Worm (Caenorhabditis elegans) whole organism, mixed stage, embryonic: ENCODE results near the gene pbs-3.

Experiments used
- blmp-1 ChIP-seq: fragments of 150-350 bp; optimal IDR thresholded peaks from 2 replicates; lab custom pipeline; 2014; ENCODE audit warnings: missing biosample characterization, missing genetic modification characterization
- elt-1 ChIP-seq: sonication (generic microtip); optimal IDR thresholded peaks from 2 replicates; lab custom pipeline; 2017; ENCODE audit warnings: missing genetic modification characterization, mild to moderate bottlenecking, missing compliant biosample characterization, antibody characterized with exemption, moderate library complexity, borderline replicate concordance; ENCODE audit not compliant: insufficient read depth
- lin-13 ChIP-seq: fragments of 150-350 bp; optimal IDR thresholded peaks from 2 replicates; lab custom pipeline; 2014; ENCODE audit warnings: missing biosample characterization, missing genetic modification characterization
- mab-5 ChIP-seq: fragments of 150-350 bp; optimal IDR thresholded peaks from 2 replicates; lab custom pipeline; 2014; ENCODE audit warnings: missing biosample characterization, missing genetic modification characterization
- nhr-12 ChIP-seq: fragments of 150-350 bp; optimal IDR thresholded peaks from 2 replicates; lab custom pipeline; 2014; ENCODE audit warnings: missing biosample characterization, missing genetic modification characterization
- nhr-28 ChIP-seq: fragments of 150-350 bp; optimal IDR thresholded peaks from 2 replicates; lab custom pipeline; 2014; ENCODE audit warnings: missing biosample characterization, missing genetic modification characterization
- sptf-1 ChIP-seq: sonication (generic microtip); optimal IDR thresholded peaks from 2 replicates; lab custom pipeline; 2017; ENCODE audit warnings: mild to moderate bottlenecking, missing genetic modification characterization, moderate library complexity, missing compliant biosample characterization
- unc-39 ChIP-seq: fragments of 150-350 bp; optimal IDR thresholded peaks from 2 replicates; lab custom pipeline; 2014; ENCODE audit warnings: missing biosample characterization, missing genetic modification characterization

DNA sequence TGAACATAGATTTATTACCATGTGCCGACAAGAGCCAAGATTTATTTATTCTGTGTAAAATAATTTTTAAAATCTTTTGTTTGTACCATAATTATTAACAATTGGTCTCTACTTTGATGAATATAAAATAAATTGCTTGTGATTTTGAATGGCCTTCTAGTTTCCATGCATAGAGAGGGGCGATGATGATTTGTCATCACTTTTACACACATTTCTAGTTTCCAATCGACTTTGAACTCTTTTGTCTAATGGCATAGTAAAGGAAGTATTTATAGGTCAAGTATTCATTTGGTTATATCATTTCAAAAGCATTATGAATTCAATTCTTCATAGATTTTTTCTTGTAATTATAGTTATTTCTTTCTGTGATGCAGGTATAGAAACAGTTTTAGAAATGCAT is 48.4 kb upstream of the pbs-3 start, which contains the start of gene F59A6.10:
- TF ChIP-seq nhr-28 (tag; lab: Kevin White, UChicago) (no peak), mab-5 (tag; lab: Kevin White, UChicago) (no peak), lin-13 (tag; lab: Kevin White, UChicago) (no peak), unc-39 (tag; lab: Kevin White, UChicago) (no peak), elt-1 (no peak), blmp-1 (tag; lab: Kevin White, UChicago) (no peak), nhr-12 (tag; lab: Kevin White, UChicago) (no peak), sptf-1 (tag; lab: Kevin White, UChicago) (no peak)
